Worm (Caenorhabditis elegans): Measurements from ENCODE around the gene urb-1.

The urb-1 gene

DNA sequence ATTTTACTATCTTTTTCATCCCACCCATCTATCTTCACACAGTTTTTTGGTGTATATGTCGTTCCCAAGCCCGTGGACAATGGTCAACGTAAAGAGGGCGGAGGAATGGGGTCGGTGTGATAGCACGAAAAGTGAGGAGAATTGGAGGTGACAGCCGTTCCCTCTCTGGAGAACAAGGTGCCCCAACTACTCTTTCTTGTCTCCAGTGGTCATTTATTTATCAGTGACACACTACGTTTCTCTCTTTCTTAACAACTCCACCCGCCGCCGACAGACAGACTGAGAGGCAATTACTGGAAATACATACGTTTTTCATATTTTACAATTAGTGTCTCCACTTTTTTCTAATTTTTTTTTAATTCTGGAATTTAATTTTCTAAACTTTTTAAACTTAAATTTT is 32.9 kb upstream of the urb-1 start:
- TF ChIP-seq ceh-13 (GFP tag; optimal IDR thresholded peaks at IDR 0.05) (no peak), hmg-4 (GFP tag; optimal IDR thresholded peaks at IDR 0.05) (no peak), F13C5.2 (tag; optimal IDR thresholded peaks at IDR 0.05) (no peak), hmbx-1 (tag; optimal IDR thresholded peaks at IDR 0.05) (no peak), hnd-1 (tag; optimal IDR thresholded peaks at IDR 0.05) (no peak), flt-1 (GFP tag; IDR thresholded peaks at IDR 0.05) (no peak), ets-7 (tag; optimal IDR thresholded peaks at IDR 0.05) (no peak), tbx-37 (GFP tag; conservative IDR thresholded peaks at IDR 0.05) (no peak), pes-1 (GFP tag; IDR thresholded peaks at IDR 0.05) (no peak), tbx-11 (GFP tag; IDR thresholded peaks at IDR 0.05) (no peak), scrt-1 (GFP tag; IDR thresholded peaks at IDR 0.05) (no peak), sea-1 (GFP tag; conservative IDR thresholded peaks at IDR 0.05) (no peak), ceh-36 (tag; optimal IDR thresholded peaks at IDR 0.05) (no peak), ama-1 (optimal IDR thresholded peaks at IDR 0.05) (no peak)

DNA sequence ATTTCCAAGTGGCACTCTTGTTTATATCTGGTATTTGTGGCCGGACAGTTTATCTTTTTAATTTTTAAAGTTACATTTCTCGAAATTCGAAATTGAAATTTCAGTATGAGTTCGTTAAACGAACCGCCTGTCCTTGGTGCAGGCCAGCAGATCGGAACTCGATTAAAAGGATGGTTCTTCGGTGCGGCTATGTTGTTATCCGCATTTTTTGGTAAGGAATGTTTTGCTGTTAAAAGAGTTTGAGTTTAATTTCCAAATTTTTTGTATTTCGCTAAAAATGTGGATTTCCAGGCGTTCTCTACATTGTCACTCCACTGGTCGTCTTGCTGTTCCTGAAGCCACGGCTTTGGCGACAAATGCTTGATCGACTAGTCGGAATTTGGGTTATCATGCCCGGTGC is 29.2 kb upstream of the urb-1 start, which contains the start of gene acl-9:
Gene acl-9, plus strand, starts transcription at position 105 of the 400 bp plus-strand sequence.
- TF ChIP-seq F13C5.2 (tag; optimal IDR thresholded peaks at IDR 0.05): no peak
- no peak for TF ChIP-seq sea-1 (GFP tag; conservative IDR thresholded peaks at IDR 0.05)
- TF ChIP-seq tbx-37 (GFP tag; conservative IDR thresholded peaks at IDR 0.05): no peak
- TF ChIP-seq pes-1 (GFP tag; IDR thresholded peaks at IDR 0.05): no peak

DNA sequence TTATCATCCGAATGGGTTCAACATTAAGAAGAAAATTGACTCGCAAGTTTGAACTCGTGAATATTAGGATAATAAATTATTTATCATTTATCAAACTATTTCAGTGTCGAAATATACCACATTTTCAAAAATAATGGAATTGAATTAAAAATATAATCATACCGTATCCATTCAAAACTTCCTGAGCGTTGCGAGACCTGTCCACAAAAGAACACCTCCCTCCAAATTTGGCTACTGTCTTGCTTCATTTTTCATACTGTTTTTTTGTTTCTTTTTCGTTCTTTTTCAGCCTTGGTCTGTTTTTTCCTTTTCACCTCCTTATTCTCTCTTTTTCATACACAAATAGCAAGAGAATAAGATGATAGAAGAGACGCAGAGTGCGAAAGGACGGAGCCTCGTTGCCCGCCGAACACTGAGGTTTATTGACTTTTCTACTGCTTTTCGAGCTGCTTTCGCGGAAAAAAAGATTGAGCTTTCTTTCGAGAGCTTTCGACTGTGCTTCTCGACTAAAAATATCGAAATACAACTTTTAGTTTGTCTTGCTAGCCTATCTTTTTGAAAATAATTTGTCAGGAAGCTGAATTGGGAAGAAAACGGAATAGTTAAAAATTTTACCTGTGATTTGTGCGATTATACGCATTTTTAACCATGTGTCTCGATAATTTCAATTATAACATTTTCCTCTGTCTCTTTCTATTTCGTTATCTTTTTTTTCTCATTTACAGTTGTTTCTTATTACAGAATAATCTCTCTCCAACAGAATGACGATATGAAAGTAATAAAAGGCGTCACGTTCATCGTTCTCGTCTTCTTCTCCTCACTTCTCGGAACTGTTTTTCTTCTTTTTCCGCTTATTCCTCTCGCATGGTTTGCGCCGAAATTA is 26.4 kb upstream of the urb-1 start, which contains the start of gene acl-8:
Gene acl-8, plus strand, starts transcription at position 742 of the 883 bp plus-strand sequence.
- no peak for TF ChIP-seq tbx-11 (GFP tag; IDR thresholded peaks at IDR 0.05)
- TF ChIP-seq flt-1 (GFP tag; IDR thresholded peaks at IDR 0.05): no peak
- no peak for TF ChIP-seq ama-1 (optimal IDR thresholded peaks at IDR 0.05)
- no peak for TF ChIP-seq ets-7 (tag; optimal IDR thresholded peaks at IDR 0.05)
- no peak for TF ChIP-seq sea-1 (GFP tag; conservative IDR thresholded peaks at IDR 0.05)
- TF ChIP-seq hnd-1 (tag; optimal IDR thresholded peaks at IDR 0.05): no peak
- TF ChIP-seq pes-1 (GFP tag; IDR thresholded peaks at IDR 0.05): no peak
- no peak for TF ChIP-seq tra-4 (tag; optimal IDR thresholded peaks at IDR 0.05)
- no peak for TF ChIP-seq aly-1 (tag; optimal IDR thresholded peaks at IDR 0.05)
- no peak for TF ChIP-seq B0310.2 (tag; optimal IDR thresholded peaks at IDR 0.05)
- no peak for TF ChIP-seq scrt-1 (GFP tag; IDR thresholded peaks at IDR 0.05)

DNA sequence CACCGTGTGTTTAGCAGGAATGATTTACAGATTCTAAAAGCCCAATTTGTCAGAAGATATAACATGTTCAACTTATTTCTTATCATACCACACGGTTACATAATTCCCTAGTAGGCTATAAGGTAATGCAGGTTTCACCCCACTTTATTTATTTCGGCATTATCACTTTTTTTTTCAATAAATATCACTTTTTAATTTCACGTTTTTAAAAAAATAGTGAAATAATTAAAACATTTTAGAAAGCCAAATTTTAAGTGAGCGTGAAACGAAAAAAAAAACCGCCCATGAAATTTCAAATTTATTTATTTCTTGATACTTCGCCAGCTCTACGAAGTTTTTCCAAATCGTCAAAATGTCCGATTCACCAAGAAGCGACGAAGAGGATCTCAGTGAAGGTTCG is 24.4 kb upstream of the urb-1 start, which contains the start of gene fbxa-196:
Gene fbxa-196, plus strand, starts transcription at position 301 of the 400 bp plus-strand sequence.
- TF ChIP-seq tbx-37 (GFP tag; conservative IDR thresholded peaks at IDR 0.05): no peak
- TF ChIP-seq scrt-1 (GFP tag; IDR thresholded peaks at IDR 0.05): no peak
- no peak for TF ChIP-seq hmg-4 (GFP tag; optimal IDR thresholded peaks at IDR 0.05)
- no peak for TF ChIP-seq tbx-11 (GFP tag; IDR thresholded peaks at IDR 0.05)
- TF ChIP-seq sea-1 (GFP tag; conservative IDR thresholded peaks at IDR 0.05): no peak
- TF ChIP-seq aly-1 (tag; optimal IDR thresholded peaks at IDR 0.05): no peak
- TF ChIP-seq ceh-13 (GFP tag; optimal IDR thresholded peaks at IDR 0.05): no peak
- TF ChIP-seq ets-7 (tag; optimal IDR thresholded peaks at IDR 0.05): no peak
- no peak for TF ChIP-seq ama-1 (optimal IDR thresholded peaks at IDR 0.05)
- no peak for TF ChIP-seq pes-1 (GFP tag; IDR thresholded peaks at IDR 0.05)
- no peak for TF ChIP-seq flt-1 (GFP tag; IDR thresholded peaks at IDR 0.05)
- no peak for TF ChIP-seq hnd-1 (tag; optimal IDR thresholded peaks at IDR 0.05)

DNA sequence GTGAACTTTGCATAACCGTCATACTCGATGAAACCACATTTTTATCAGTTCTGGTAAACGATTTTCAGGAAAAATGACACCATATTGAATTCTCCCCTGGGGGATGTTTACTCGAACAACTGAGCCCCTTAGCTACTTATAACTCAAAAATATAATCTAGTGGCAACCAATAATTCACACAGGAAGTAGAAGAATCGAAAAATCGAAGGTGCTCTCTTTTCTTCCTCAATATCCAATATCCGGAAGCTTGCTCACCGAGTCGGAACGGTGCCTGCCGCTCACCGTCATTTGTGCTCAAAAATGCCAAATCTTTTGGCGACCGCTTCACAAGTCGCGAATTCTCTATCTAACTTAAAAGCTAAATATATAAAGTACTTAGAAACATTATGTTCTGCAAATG is 18.1 kb upstream of the urb-1 start, which contains the start of gene T05H4.3:
Gene T05H4.3, plus strand, starts transcription at position 301 of the 400 bp plus-strand sequence.
- no peak for TF ChIP-seq pes-1 (GFP tag; IDR thresholded peaks at IDR 0.05)
- no peak for TF ChIP-seq hmbx-1 (tag; optimal IDR thresholded peaks at IDR 0.05)
- TF ChIP-seq B0310.2 (tag; optimal IDR thresholded peaks at IDR 0.05): no peak
- TF ChIP-seq hmg-4 (GFP tag; optimal IDR thresholded peaks at IDR 0.05): no peak

DNA sequence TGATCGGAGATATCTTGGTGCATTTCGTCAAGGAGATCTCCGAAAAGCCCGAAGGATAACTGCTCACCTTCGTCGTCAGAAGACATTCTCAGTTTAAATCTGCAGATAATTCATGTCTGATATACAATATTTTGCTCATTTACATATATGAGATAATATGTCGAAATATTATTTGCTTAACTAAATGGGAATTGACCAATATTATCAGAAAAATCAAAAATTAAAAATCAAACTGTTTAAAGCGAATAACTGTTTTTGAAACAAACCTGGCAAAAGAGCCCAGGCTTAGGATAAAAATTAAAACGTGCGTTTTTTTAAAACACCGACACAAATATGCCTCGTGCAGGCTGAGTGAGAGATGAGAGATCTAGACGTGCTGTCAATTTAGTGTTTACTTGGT is 17.7 kb upstream of the urb-1 start, which contains the start of gene T05H4.15:
Gene T05H4.15, minus strand, starts transcription at position 101 of the 400 bp plus-strand sequence.
- TF ChIP-seq B0310.2 (tag; optimal IDR thresholded peaks at IDR 0.05) (no peak), scrt-1 (GFP tag; IDR thresholded peaks at IDR 0.05) (no peak), hmbx-1 (tag; optimal IDR thresholded peaks at IDR 0.05) (no peak), ama-1 (optimal IDR thresholded peaks at IDR 0.05) (no peak), flt-1 (GFP tag; IDR thresholded peaks at IDR 0.05) (no peak), hnd-1 (tag; optimal IDR thresholded peaks at IDR 0.05) (no peak), tra-4 (tag; optimal IDR thresholded peaks at IDR 0.05) (no peak), ceh-36 (tag; optimal IDR thresholded peaks at IDR 0.05) (no peak), F13C5.2 (tag; optimal IDR thresholded peaks at IDR 0.05) (no peak), hmg-4 (GFP tag; optimal IDR thresholded peaks at IDR 0.05) (no peak), ceh-13 (GFP tag; optimal IDR thresholded peaks at IDR 0.05) (no peak), aly-1 (tag; optimal IDR thresholded peaks at IDR 0.05) (no peak), sea-1 (GFP tag; conservative IDR thresholded peaks at IDR 0.05) (no peak), tbx-11 (GFP tag; IDR thresholded peaks at IDR 0.05) (no peak), tbx-37 (GFP tag; conservative IDR thresholded peaks at IDR 0.05) (no peak), pes-1 (GFP tag; IDR thresholded peaks at IDR 0.05) (no peak), ets-7 (tag; optimal IDR thresholded peaks at IDR 0.05) (no peak)

DNA sequence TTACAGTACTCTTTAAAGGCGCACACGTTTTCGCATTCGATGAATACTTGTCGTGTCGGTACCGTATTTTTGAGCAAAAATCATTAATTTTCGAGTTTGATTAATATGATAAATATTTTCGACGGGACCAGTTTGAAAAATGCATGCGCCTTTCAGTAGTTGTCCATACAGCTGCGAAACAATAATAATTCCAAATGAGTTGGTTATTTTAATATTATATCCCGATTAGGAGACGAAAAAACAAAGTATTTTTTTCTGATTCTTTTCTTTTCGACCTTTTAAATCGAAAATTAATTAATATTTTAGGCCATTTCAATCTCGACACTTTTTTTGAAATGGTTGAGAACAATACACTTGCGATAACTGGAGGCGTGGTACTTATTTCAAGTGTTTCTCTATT is 14.6 kb upstream of the urb-1 start, which contains the start of gene T05H4.4:
Gene T05H4.4, plus strand, starts transcription at position 301 of the 400 bp plus-strand sequence.
- TF ChIP-seq ets-7 (tag; optimal IDR thresholded peaks at IDR 0.05) (no peak), ceh-36 (tag; optimal IDR thresholded peaks at IDR 0.05) (no peak), hmg-4 (GFP tag; optimal IDR thresholded peaks at IDR 0.05) (no peak), F13C5.2 (tag; optimal IDR thresholded peaks at IDR 0.05) (no peak), flt-1 (GFP tag; IDR thresholded peaks at IDR 0.05) (no peak), aly-1 (tag; optimal IDR thresholded peaks at IDR 0.05) (no peak), ceh-13 (GFP tag; optimal IDR thresholded peaks at IDR 0.05) (no peak), tbx-11 (GFP tag; IDR thresholded peaks at IDR 0.05) (no peak), tra-4 (tag; optimal IDR thresholded peaks at IDR 0.05) (no peak), hmbx-1 (tag; optimal IDR thresholded peaks at IDR 0.05) (no peak), ama-1 (optimal IDR thresholded peaks at IDR 0.05) (no peak), B0310.2 (tag; optimal IDR thresholded peaks at IDR 0.05) (no peak), hnd-1 (tag; optimal IDR thresholded peaks at IDR 0.05) (no peak), pes-1 (GFP tag; IDR thresholded peaks at IDR 0.05) (no peak), tbx-37 (GFP tag; conservative IDR thresholded peaks at IDR 0.05) (no peak), sea-1 (GFP tag; conservative IDR thresholded peaks at IDR 0.05) (no peak), scrt-1 (GFP tag; IDR thresholded peaks at IDR 0.05) (no peak)

Measured in whole organism, early embryonic.